Worm (Caenorhabditis elegans): Measurements from ENCODE around the gene gar-3.

gar-3 gene

ce11 chrV:14612168-14612567 is 32.6 kb upstream of the gar-3 start, which contains the start of the genes R11H6.5 and ccnk-1 (continued):
- no peak for TF ChIP-seq alr-1 (tag; optimal IDR thresholded peaks at IDR 0.05; ENCODE audit: borderline replicate concordance)
- no peak for TF ChIP-seq sox-4 (tag; optimal IDR thresholded peaks at IDR 0.05)
- TF ChIP-seq xbp-1 (tag; optimal IDR thresholded peaks at IDR 0.05): peak; percentile 20
- TF ChIP-seq mab-9 (GFP tag; IDR thresholded peaks at IDR 0.05): no peak
- TF ChIP-seq sptf-1 (tag; optimal IDR thresholded peaks at IDR 0.05): no peak
- TF ChIP-seq lsy-2 (tag; optimal IDR thresholded peaks at IDR 0.05): peak; percentile 97 to 99
- no peak for TF ChIP-seq nhr-77 (tag; optimal IDR thresholded peaks at IDR 0.05)
- no peak for TF ChIP-seq mef-2 (tag; optimal IDR thresholded peaks at IDR 0.05)
- no peak for TF ChIP-seq ces-1 (GFP tag; optimal IDR thresholded peaks at IDR 0.05)
- TF ChIP-seq snpc-4 (tag; optimal IDR thresholded peaks at IDR 0.05): no peak
- no peak for TF ChIP-seq nhr-84 (tag; optimal IDR thresholded peaks at IDR 0.05)
- no peak for TF ChIP-seq hpl-2 (GFP tag; optimal IDR thresholded peaks at IDR 0.05)
- no peak for TF ChIP-seq hlh-17 (GFP tag; optimal IDR thresholded peaks at IDR 0.05; ENCODE audit: borderline replicate concordance)
- TF ChIP-seq fkh-4 (tag; optimal IDR thresholded peaks at IDR 0.05; ENCODE audit: borderline replicate concordance): no peak
- no peak for TF ChIP-seq efl-3 (GFP tag; optimal IDR thresholded peaks at IDR 0.05)
- TF ChIP-seq nhr-20 (tag; optimal IDR thresholded peaks at IDR 0.05): peak; percentile 44
- TF ChIP-seq elt-3 (tag; optimal IDR thresholded peaks at IDR 0.05): peak in 2 of 6 experiments; percentile 2 to 28
- TF ChIP-seq dpl-1 (GFP tag; optimal IDR thresholded peaks at IDR 0.05): peak; percentile 38 to 73 (median 51)
- TF ChIP-seq sup-37 (GFP tag; optimal IDR thresholded peaks at IDR 0.05): no peak
- no peak for TF ChIP-seq unc-62 (GFP tag; optimal IDR thresholded peaks at IDR 0.05)
- no peak for TF ChIP-seq nhr-237 (tag; optimal IDR thresholded peaks at IDR 0.05)
- no peak for TF ChIP-seq ceh-8 (GFP tag; optimal IDR thresholded peaks at IDR 0.05)
- no peak for TF ChIP-seq zag-1 (tag; optimal IDR thresholded peaks at IDR 0.05)
- peak; percentile 66 for TF ChIP-seq unc-130 (tag; optimal IDR thresholded peaks at IDR 0.05)
- TF ChIP-seq pax-3 (tag; optimal IDR thresholded peaks at IDR 0.05): no peak
- no peak for TF ChIP-seq isw-1 (GFP tag; IDR thresholded peaks at IDR 0.05)
- no peak for TF ChIP-seq nhr-12 (tag; optimal IDR thresholded peaks at IDR 0.05)
- peak; percentile 12 for TF ChIP-seq fos-1 (tag; optimal IDR thresholded peaks at IDR 0.05)
- TF ChIP-seq irx-1 (tag; optimal IDR thresholded peaks at IDR 0.05): no peak
- TF ChIP-seq elt-2 (tag; optimal IDR thresholded peaks at IDR 0.05): no peak
- no peak for TF ChIP-seq grh-1 (GFP tag; IDR thresholded peaks at IDR 0.05)
- no peak for TF ChIP-seq vab-15 (tag; optimal IDR thresholded peaks at IDR 0.05)
- TF ChIP-seq fkh-10 (GFP tag; optimal IDR thresholded peaks at IDR 0.05): no peak
- TF ChIP-seq blmp-1 (tag; optimal IDR thresholded peaks at IDR 0.05): peak; percentile 60
- no peak for TF ChIP-seq aha-1 (tag; optimal IDR thresholded peaks at IDR 0.05)
- TF ChIP-seq mdl-1 (tag; optimal IDR thresholded peaks at IDR 0.05): peak in 1 of 2 experiments; percentile 23
- no peak for TF ChIP-seq ama-1 (optimal IDR thresholded peaks at IDR 0.05)
- TF ChIP-seq nhr-11 (tag; optimal IDR thresholded peaks at IDR 0.05): no peak
- TF ChIP-seq tlp-1 (tag; optimal IDR thresholded peaks at IDR 0.05): no peak

DNA sequence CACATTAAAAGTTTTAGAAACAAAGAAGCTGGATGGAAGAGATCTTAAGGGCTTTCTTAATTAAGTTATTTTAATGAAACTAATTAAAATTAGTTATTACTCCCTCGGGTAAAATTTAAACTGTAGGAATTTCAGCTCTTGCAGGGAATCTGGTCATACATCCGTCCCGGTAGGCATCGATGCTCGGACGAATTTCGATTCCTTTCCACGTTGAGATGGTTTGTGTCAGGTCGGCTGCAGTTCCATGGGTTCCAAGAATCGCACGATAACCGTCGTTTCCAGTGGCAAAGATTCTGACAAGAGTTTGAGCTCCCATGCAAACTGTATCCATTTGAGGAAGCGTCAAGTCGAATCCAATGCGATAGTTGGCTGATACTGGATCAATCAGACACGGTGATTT is 31.3 kb upstream of the gar-3 start:
- no peak for TF ChIP-seq nhr-47 (tag; optimal IDR thresholded peaks at IDR 0.05)
- no peak for TF ChIP-seq hlh-17 (GFP tag; optimal IDR thresholded peaks at IDR 0.05; ENCODE audit: borderline replicate concordance)
- no peak for TF ChIP-seq efl-1 (optimal IDR thresholded peaks at IDR 0.05)
- TF ChIP-seq efl-1 (GFP tag; optimal IDR thresholded peaks at IDR 0.05 in 1 of 2): peak in 1 of 2 experiments; percentile 63

DNA sequence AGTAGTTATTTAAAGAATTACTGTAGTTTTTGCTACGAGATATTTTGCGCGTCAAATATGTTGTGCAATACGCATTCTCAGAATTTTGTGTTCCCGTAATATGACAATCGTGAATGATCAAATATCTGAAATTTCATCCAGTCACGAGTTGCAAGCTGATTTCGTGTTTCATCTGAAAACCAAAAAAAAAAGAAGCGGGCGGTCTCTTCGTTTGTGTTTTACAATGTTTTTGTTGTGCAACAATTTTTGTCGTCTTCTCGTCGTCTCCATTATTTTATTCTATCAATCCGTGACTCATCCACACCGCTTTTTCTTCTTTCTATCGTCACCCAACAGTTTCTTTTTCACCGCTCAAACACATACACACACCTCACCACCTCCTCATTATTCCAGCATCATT is 30.1 kb upstream of the gar-3 start, which contains the start of gene R11H6.4:
Gene R11H6.4, plus strand, starts transcription at position 301 of the 400 bp plus-strand sequence.
- no peak for TF ChIP-seq unc-98 (GFP tag; IDR thresholded peaks at IDR 0.05)
- TF ChIP-seq lin-39 (tag; optimal IDR thresholded peaks at IDR 0.05): no peak
- TF ChIP-seq ets-5 (GFP tag; IDR thresholded peaks at IDR 0.05): no peak
- TF ChIP-seq grh-1 (GFP tag; IDR thresholded peaks at IDR 0.05): no peak
- no peak for TF ChIP-seq fkh-10 (GFP tag; optimal IDR thresholded peaks at IDR 0.05)
- no peak for TF ChIP-seq unc-30 (tag; optimal IDR thresholded peaks at IDR 0.05)
- TF ChIP-seq C16A3.4 (tag; optimal IDR thresholded peaks at IDR 0.05): no peak
- TF ChIP-seq nhr-84 (tag; optimal IDR thresholded peaks at IDR 0.05): no peak
- no peak for TF ChIP-seq lir-3 (tag; optimal IDR thresholded peaks at IDR 0.05; ENCODE audit: poor library complexity)
- no peak for TF ChIP-seq unc-130 (tag; optimal IDR thresholded peaks at IDR 0.05)
- TF ChIP-seq C04F5.9 (tag; optimal IDR thresholded peaks at IDR 0.05): no peak
- TF ChIP-seq lin-14 (GFP tag; optimal IDR thresholded peaks at IDR 0.05): no peak
- no peak for TF ChIP-seq nhr-47 (tag; optimal IDR thresholded peaks at IDR 0.05)
- TF ChIP-seq tbx-2 (tag; optimal IDR thresholded peaks at IDR 0.05): no peak
